Worm (Caenorhabditis elegans) whole organism, L1 larva: Measurements from ENCODE around the gene C45G9.5.

Experiments used
- C16A3.4 ChIP-seq: fragments of 150-350 bp; optimal IDR thresholded peaks from 2 replicates; lab custom pipeline; 2014; ENCODE audit warnings: missing biosample characterization, missing genetic modification characterization
- Y116A8C.19 ChIP-seq: sonication (generic microtip); optimal IDR thresholded peaks from 2 replicates; lab custom pipeline; 2016; ENCODE audit warnings: missing compliant biosample characterization, missing genetic modification characterization, borderline replicate concordance
- ama-1 ChIP-seq: fragments of 150-350 bp; optimal IDR thresholded peaks from 2 replicates; lab custom pipeline; 2014
- blmp-1 ChIP-seq: fragments of 150-350 bp; optimal IDR thresholded peaks from 2 replicates; lab custom pipeline; 2014; ENCODE audit warnings: missing biosample characterization, missing genetic modification characterization
- ceh-8 ChIP-seq: fragments of 200-800 bp; sonication (Bioruptor generic); optimal IDR thresholded peaks from 2 replicates; lab custom pipeline; 2018; ENCODE audit warnings: mild to moderate bottlenecking, missing genetic modification characterization, moderate library complexity, missing compliant biosample characterization
- ceh-82 ChIP-seq, 3 experiments: fragments of 150-350 bp in 1 of 3; sonication (generic microtip) in 2 of 3; optimal IDR thresholded peaks; 2 replicates each; lab custom pipeline; 2014 to 2017; ENCODE audit warnings: missing biosample characterization in 3 of 3, missing genetic modification characterization in 3 of 3
- ceh-90 ChIP-seq: sonication (generic microtip); optimal IDR thresholded peaks from 2 replicates; lab custom pipeline; 2016; ENCODE audit warnings: missing genetic modification characterization, missing compliant biosample characterization
- dpl-1 ChIP-seq, 3 experiments: fragments of 150-350 bp in 2 of 3; sonication (generic microtip) in 1 of 3; optimal IDR thresholded peaks; 2 replicates each; lab custom pipeline; 2014 to 2017; ENCODE audit warnings: missing biosample characterization in 3 of 3, missing genetic modification characterization in 3 of 3, missing genetic modification reagents in 3 of 3
- efl-1 ChIP-seq, 4 experiments: fragments of 150-350 bp; optimal IDR thresholded peaks in 3 of 4; peaks in 1 of 4; 1 replicate in 1 of 4; 2 replicates in 3 of 4; lab custom pipeline; 2014; ENCODE audit warnings: missing biosample characterization in 2 of 4, missing genetic modification characterization in 2 of 4, missing genetic modification reagents in 2 of 4
- efl-3 ChIP-seq: fragments of 200-800 bp; sonication (Bioruptor generic); optimal IDR thresholded peaks from 2 replicates; lab custom pipeline; 2018; ENCODE audit warnings: mild to moderate bottlenecking, missing genetic modification characterization, missing compliant biosample characterization
- elt-3 ChIP-seq, 6 experiments: fragments of 150-350 bp in 1 of 6; sonication (generic microtip); optimal IDR thresholded peaks; 2 replicates each; lab custom pipeline; 2017 to 2018; ENCODE audit warnings: missing biosample characterization in 6 of 6, missing genetic modification characterization in 6 of 6, inconsistent platforms in 1 of 6
- fkh-10 ChIP-seq: sonication (generic microtip); optimal IDR thresholded peaks from 2 replicates; lab custom pipeline; 2017; ENCODE audit warnings: missing biosample characterization, missing genetic modification reagents, missing genetic modification characterization
- fkh-4 ChIP-seq: sonication (generic microtip); optimal IDR thresholded peaks from 2 replicates; lab custom pipeline; 2016; ENCODE audit warnings: missing compliant biosample characterization, missing genetic modification characterization, borderline replicate concordance
- fkh-8 ChIP-seq: sonication (generic microtip); optimal IDR thresholded peaks from 2 replicates; lab custom pipeline; 2016; ENCODE audit warnings: mild to moderate bottlenecking, missing genetic modification characterization, missing compliant biosample characterization
- hlh-17 ChIP-seq: fragments of 200-800 bp; sonication (Bioruptor generic); optimal IDR thresholded peaks from 2 replicates; lab custom pipeline; 2018; ENCODE audit warnings: missing genetic modification characterization, mild to moderate bottlenecking, missing compliant biosample characterization, moderate library complexity, borderline replicate concordance
- hlh-4 ChIP-seq: sonication (generic microtip); optimal IDR thresholded peaks from 2 replicates; lab custom pipeline; 2016; ENCODE audit warnings: mild to moderate bottlenecking, missing genetic modification characterization, missing compliant biosample characterization
- irx-1 ChIP-seq: sonication (generic microtip); optimal IDR thresholded peaks from 2 replicates; lab custom pipeline; 2016; ENCODE audit warnings: missing genetic modification characterization, missing compliant biosample characterization
- isw-1 ChIP-seq: fragments of 200-800 bp; sonication (Bioruptor generic); IDR thresholded peaks from 2 replicates; pipeline ENCODE4 v1.3.6; 2022; ENCODE audit warnings: missing genetic modification characterization, missing compliant biosample characterization
- jun-1 ChIP-seq: fragments of 150-350 bp; optimal IDR thresholded peaks from 2 replicates; lab custom pipeline; 2014; ENCODE audit warnings: missing biosample characterization, missing genetic modification reagents, missing genetic modification characterization
- lin-13 ChIP-seq: fragments of 150-350 bp; optimal IDR thresholded peaks from 2 replicates; lab custom pipeline; 2014; ENCODE audit warnings: missing biosample characterization, missing genetic modification reagents, missing genetic modification characterization
- lin-14 ChIP-seq: fragments of 200-800 bp; sonication (Bioruptor generic); optimal IDR thresholded peaks from 2 replicates; lab custom pipeline; 2018; ENCODE audit warnings: mild to moderate bottlenecking, missing genetic modification characterization, moderate library complexity, missing compliant biosample characterization
- lin-15B ChIP-seq: fragments of 150-350 bp; sonication (generic microtip); optimal IDR thresholded peaks from 3 replicates; lab custom pipeline; 2014; ENCODE audit warnings: missing biosample characterization, missing genetic modification characterization
- lin-35 ChIP-seq, 2 experiments: fragments of 150-350 bp; optimal IDR thresholded peaks; 2 replicates each; lab custom pipeline; 2014; ENCODE audit warnings: missing biosample characterization in 2 of 2, missing genetic modification characterization in 2 of 2, missing genetic modification reagents in 2 of 2
- lin-39 ChIP-seq: fragments of 150-350 bp; optimal IDR thresholded peaks from 2 replicates; lab custom pipeline; 2014; ENCODE audit warnings: missing biosample characterization, missing genetic modification reagents, missing genetic modification characterization
- lir-3 ChIP-seq: sonication (generic microtip); optimal IDR thresholded peaks from 2 replicates; lab custom pipeline; 2016; ENCODE audit warnings: mild to moderate bottlenecking, missing genetic modification characterization, moderate library complexity, missing compliant biosample characterization; ENCODE audit not compliant: poor library complexity
- lsy-2 ChIP-seq, 2 experiments: fragments of 150-350 bp; optimal IDR thresholded peaks; 2 replicates each; lab custom pipeline; 2014; ENCODE audit warnings: missing biosample characterization in 2 of 2, missing genetic modification characterization in 2 of 2
- mab-9 ChIP-seq: fragments of 200-800 bp; sonication (Bioruptor generic); IDR thresholded peaks from 2 replicates; pipeline ENCODE4 v1.3.6; 2022; ENCODE audit warnings: missing genetic modification reagents, missing genetic modification characterization, missing compliant biosample characterization
- mdl-1 ChIP-seq, 2 experiments: fragments of 150-350 bp; optimal IDR thresholded peaks; 2 replicates each; lab custom pipeline; 2014 to 2017; ENCODE audit warnings: missing biosample characterization in 2 of 2, missing genetic modification characterization in 2 of 2, inconsistent platforms in 1 of 2
- nhr-19 ChIP-seq: fragments of 200-800 bp; sonication (Bioruptor generic); conservative IDR thresholded peaks from 2 replicates; pipeline ENCODE4 v1.3.6; 2022; ENCODE audit warnings: missing genetic modification characterization, missing compliant biosample characterization
- nhr-20 ChIP-seq: sonication (generic microtip); optimal IDR thresholded peaks from 2 replicates; lab custom pipeline; 2016; ENCODE audit warnings: mild to moderate bottlenecking, missing genetic modification characterization, missing compliant biosample characterization
- nhr-28 ChIP-seq: fragments of 150-350 bp; optimal IDR thresholded peaks from 2 replicates; lab custom pipeline; 2014; ENCODE audit warnings: missing biosample characterization, missing genetic modification characterization
- nhr-71 ChIP-seq: sonication (generic microtip); optimal IDR thresholded peaks from 2 replicates; lab custom pipeline; 2016; ENCODE audit warnings: mild to moderate bottlenecking, missing genetic modification characterization, moderate library complexity, missing compliant biosample characterization
- nhr-76 ChIP-seq: sonication (generic microtip); optimal IDR thresholded peaks from 2 replicates; lab custom pipeline; 2017; ENCODE audit warnings: missing biosample characterization, missing genetic modification characterization
- nhr-84 ChIP-seq: sonication (generic microtip); optimal IDR thresholded peaks from 2 replicates; lab custom pipeline; 2017; ENCODE audit warnings: missing biosample characterization, missing genetic modification characterization
- nhr-85 ChIP-seq: sonication (generic microtip); peaks from one replicate; lab custom pipeline; 2016; ENCODE audit warnings: missing genetic modification characterization, inconsistent platforms, missing compliant biosample characterization
- nhr-90 ChIP-seq: sonication (generic microtip); optimal IDR thresholded peaks from 2 replicates; lab custom pipeline; 2016; ENCODE audit warnings: mild to moderate bottlenecking, missing genetic modification characterization, missing compliant biosample characterization; ENCODE audit not compliant: poor library complexity
- pax-3 ChIP-seq: fragments of 200-800 bp; sonication (Bioruptor generic); optimal IDR thresholded peaks from 2 replicates; lab custom pipeline; 2018; ENCODE audit warnings: mild to moderate bottlenecking, missing genetic modification characterization, moderate library complexity, missing compliant biosample characterization
- skn-1 ChIP-seq: fragments of 150-350 bp; optimal IDR thresholded peaks from 2 replicates; lab custom pipeline; 2014; ENCODE audit warnings: missing biosample characterization, missing genetic modification characterization
- snpc-4 ChIP-seq: fragments of 150-350 bp; optimal IDR thresholded peaks from 2 replicates; lab custom pipeline; 2014; ENCODE audit warnings: missing biosample characterization, missing genetic modification characterization
- snu-23 ChIP-seq: sonication (generic microtip); optimal IDR thresholded peaks from 2 replicates; lab custom pipeline; 2016; ENCODE audit warnings: missing genetic modification characterization, missing compliant biosample characterization
- sox-4 ChIP-seq: sonication (generic microtip); optimal IDR thresholded peaks from 2 replicates; lab custom pipeline; 2016; ENCODE audit warnings: missing genetic modification characterization, missing compliant biosample characterization
- sup-37 ChIP-seq: fragments of 200-800 bp; sonication (Bioruptor generic); optimal IDR thresholded peaks from 2 replicates; lab custom pipeline; 2018; ENCODE audit warnings: mild to moderate bottlenecking, missing genetic modification characterization, missing compliant biosample characterization
- unc-130 ChIP-seq: fragments of 150-350 bp; optimal IDR thresholded peaks from 2 replicates; lab custom pipeline; 2017; ENCODE audit warnings: missing biosample characterization, missing genetic modification characterization, inconsistent platforms
- unc-86 ChIP-seq: sonication (generic microtip); optimal IDR thresholded peaks from 2 replicates; lab custom pipeline; 2016; ENCODE audit warnings: missing genetic modification characterization, missing compliant biosample characterization
- zip-4 ChIP-seq: fragments of 200-800 bp; sonication (Bioruptor generic); optimal IDR thresholded peaks from 2 replicates; lab custom pipeline; 2018; ENCODE audit warnings: mild to moderate bottlenecking, missing genetic modification characterization, moderate library complexity, missing compliant biosample characterization
- ztf-4 ChIP-seq: fragments of 150-350 bp; optimal IDR thresholded peaks from 2 replicates; lab custom pipeline; 2014; ENCODE audit warnings: missing biosample characterization, missing genetic modification characterization

Gene C45G9.5

ce11 chrIII:5027219-5027618, 20.7 kb upstream of the C45G9.5 start:
- no peak for TF ChIP-seq hlh-4 (tag; lab: Kevin White, UChicago)
- TF ChIP-seq ztf-4 (tag; lab: Kevin White, UChicago): no peak
- TF ChIP-seq nhr-19 (GFP tag; lab: Robert Waterston, UW): no peak
- no peak for TF ChIP-seq snu-23 (GFP tag; lab: Kevin White, UChicago)
- TF ChIP-seq elt-3 (tag; optimal IDR thresholded peaks at IDR 0.05; lab: Kevin White, UChicago): no peak
- TF ChIP-seq mdl-1 (tag; optimal IDR thresholded peaks at IDR 0.05; lab: Kevin White, UChicago): no peak
- no peak for TF ChIP-seq ceh-90
- no peak for TF ChIP-seq ama-1 (lab: Kevin White, UChicago)
- no peak for TF ChIP-seq isw-1 (GFP tag; lab: Robert Waterston, UW)
- TF ChIP-seq lin-39: no peak
- TF ChIP-seq snpc-4 (tag; lab: Kevin White, UChicago): no peak
- no peak for TF ChIP-seq nhr-76
- TF ChIP-seq lir-3: no peak
- TF ChIP-seq nhr-85: no peak
- TF ChIP-seq hlh-17: no peak
- TF ChIP-seq unc-130 (tag; lab: Kevin White, UChicago): no peak
- no peak for TF ChIP-seq blmp-1 (tag; lab: Kevin White, UChicago)
- no peak for TF ChIP-seq C16A3.4 (tag; lab: Kevin White, UChicago)
- TF ChIP-seq zip-4 (GFP tag; lab: Kevin White, UChicago): no peak
- no peak for TF ChIP-seq lin-15B (tag; lab: Kevin White, UChicago)

DNA sequence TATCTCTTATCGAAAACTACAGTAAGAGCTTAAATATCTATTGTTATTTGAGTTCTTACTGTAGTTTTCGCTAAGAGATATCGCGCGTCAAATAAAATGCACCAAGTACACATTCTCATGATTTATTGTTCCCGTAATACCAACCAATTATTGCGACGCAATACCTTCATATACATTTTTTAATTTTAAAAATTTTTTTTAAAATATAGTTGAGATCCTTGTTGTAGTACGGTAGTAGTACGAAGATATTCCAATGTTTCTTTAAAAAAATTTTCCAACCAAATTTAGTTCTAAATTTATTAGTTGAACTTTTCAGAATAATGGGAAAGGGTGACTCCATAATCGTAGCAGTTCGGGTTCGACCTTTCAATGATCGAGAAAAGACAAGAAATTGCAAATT, 17.3 kb upstream of the C45G9.5 start, which contains the start of gene klp-6:
Gene klp-6, plus strand, starts transcription at position 301 of the 400 bp plus-strand sequence.
- no peak for TF ChIP-seq pax-3 (tag; lab: Kevin White, UChicago)
- TF ChIP-seq ztf-4 (tag; lab: Kevin White, UChicago): no peak
- TF ChIP-seq nhr-20 (tag; lab: Kevin White, UChicago): no peak
- TF ChIP-seq fkh-10 (GFP tag; lab: Kevin White, UChicago): no peak
- TF ChIP-seq nhr-85: no peak
- no peak for TF ChIP-seq jun-1 (tag; lab: Kevin White, UChicago)
- TF ChIP-seq nhr-19 (GFP tag; lab: Robert Waterston, UW): no peak
- no peak for TF ChIP-seq skn-1
- TF ChIP-seq lsy-2 (tag; optimal IDR thresholded peaks at IDR 0.05; lab: Kevin White, UChicago): no peak
- TF ChIP-seq nhr-28 (tag; lab: Kevin White, UChicago): no peak
- no peak for TF ChIP-seq lin-14 (GFP tag; lab: Kevin White, UChicago)
- no peak for TF ChIP-seq efl-3 (GFP tag; lab: Kevin White, UChicago)
- no peak for TF ChIP-seq Y116A8C.19 (tag; lab: Kevin White, UChicago)
- TF ChIP-seq ceh-82 (tag; optimal IDR thresholded peaks at IDR 0.05; lab: Kevin White, UChicago): no peak
- no peak for TF ChIP-seq C16A3.4 (tag; lab: Kevin White, UChicago)
- TF ChIP-seq mab-9 (GFP tag; lab: Robert Waterston, UW): no peak
- TF ChIP-seq efl-1 (optimal IDR thresholded peaks at IDR 0.05; lab: Kevin White, UChicago): no peak
- TF ChIP-seq efl-1 (GFP tag; optimal IDR thresholded peaks at IDR 0.05 in 1 of 2; lab: Kevin White, UChicago): no peak
- no peak for TF ChIP-seq nhr-84 (tag; lab: Kevin White, UChicago)

DNA sequence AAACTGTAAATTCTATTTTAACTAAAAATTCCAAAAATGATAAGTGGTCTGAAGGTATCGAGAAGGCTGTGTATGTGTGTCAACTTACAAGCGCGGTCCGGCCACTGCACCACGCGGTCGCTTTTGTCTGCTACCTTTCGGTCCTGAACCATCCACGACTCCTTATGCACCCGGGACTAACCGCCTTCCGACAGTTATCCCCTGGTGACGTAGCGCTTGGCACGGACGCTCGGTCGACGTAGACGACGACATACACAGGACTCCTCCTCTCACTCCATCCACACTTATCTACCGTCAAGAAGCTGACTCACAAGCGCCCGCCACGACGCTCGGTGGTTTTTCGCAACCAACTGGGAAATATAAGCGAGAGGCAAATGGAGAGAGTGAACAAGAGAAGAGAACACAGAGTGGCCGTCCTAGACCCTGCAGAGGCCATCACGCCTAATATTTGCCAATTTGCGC, 16.5 kb upstream of the C45G9.5 start:
- peak; percentile 78 for TF ChIP-seq lin-14 (GFP tag; lab: Kevin White, UChicago)
- TF ChIP-seq unc-86 (tag; lab: Kevin White, UChicago): peak; percentile 45
- TF ChIP-seq pax-3 (tag; lab: Kevin White, UChicago): peak; percentile 78
- peak; percentile 77 for TF ChIP-seq jun-1 (tag; lab: Kevin White, UChicago)
- TF ChIP-seq lin-35 (GFP tag; optimal IDR thresholded peaks at IDR 0.05; lab: Kevin White, UChicago): peak; percentile 13 to 58
- peak; percentile 81 for TF ChIP-seq nhr-71 (tag; lab: Kevin White, UChicago)
- TF ChIP-seq mab-9 (GFP tag; lab: Robert Waterston, UW): peak; percentile 75
- peak; percentile 69 for TF ChIP-seq fkh-8 (tag; lab: Kevin White, UChicago)
- peak; percentile 31 for TF ChIP-seq irx-1 (tag; lab: Kevin White, UChicago)
- peak; percentile 79 for TF ChIP-seq nhr-85
- TF ChIP-seq C16A3.4 (tag; lab: Kevin White, UChicago): peak; percentile 55
- peak; percentile 8 for TF ChIP-seq fkh-4 (tag; lab: Kevin White, UChicago)
- TF ChIP-seq nhr-90: peak; percentile 86
- TF ChIP-seq fkh-10 (GFP tag; lab: Kevin White, UChicago): peak; percentile 35
- peak; percentile 50 for TF ChIP-seq isw-1 (GFP tag; lab: Robert Waterston, UW)
- TF ChIP-seq dpl-1 (GFP tag; optimal IDR thresholded peaks at IDR 0.05; lab: Kevin White, UChicago): peak; percentile 15 to 29 (median 28)
- peak; percentile 43 to 79 for TF ChIP-seq lsy-2 (tag; optimal IDR thresholded peaks at IDR 0.05; lab: Kevin White, UChicago)
- peak; percentile 22 for TF ChIP-seq lin-13 (GFP tag; lab: Kevin White, UChicago)
- TF ChIP-seq skn-1: peak; percentile 16
- TF ChIP-seq sup-37 (GFP tag; lab: Kevin White, UChicago): peak; percentile 83
- TF ChIP-seq zip-4 (GFP tag; lab: Kevin White, UChicago): peak; percentile 51
- peak; percentile 71 for TF ChIP-seq ceh-8 (GFP tag; lab: Kevin White, UChicago)
- TF ChIP-seq sox-4: peak; percentile 74
- TF ChIP-seq nhr-19 (GFP tag; lab: Robert Waterston, UW): peak; percentile 84
- TF ChIP-seq nhr-20 (tag; lab: Kevin White, UChicago): peak; percentile 67
